Fruit fly (Drosophila melanogaster) whole organism, pupa: Measurements from ENCODE around the gene CG14391.

Experiments used
- CG10348 ChIP-seq: fragments of 200-800 bp; sonication (Bioruptor generic); IDR thresholded peaks from 2 replicates; pipeline ENCODE4 v1.3.6; 2022; ENCODE audit warnings: missing biosample characterization, missing genetic modification characterization
- CG13204 ChIP-seq: fragments of 200-800 bp; sonication (Bioruptor generic); optimal IDR thresholded peaks from 2 replicates; lab custom pipeline; 2018; ENCODE audit warnings: missing biosample characterization, mild to moderate bottlenecking, missing genetic modification characterization, moderate library complexity
- CG17806 ChIP-seq: fragments of 200-800 bp; sonication (Bioruptor generic); optimal IDR thresholded peaks from 2 replicates; lab custom pipeline; 2018; ENCODE audit warnings: missing biosample characterization, mild to moderate bottlenecking, missing genetic modification characterization, moderate library complexity
- CG34367 ChIP-seq: fragments of 200-800 bp; sonication (Bioruptor generic); optimal IDR thresholded peaks from 2 replicates; lab custom pipeline; 2018; ENCODE audit warnings: missing biosample characterization, mild to moderate bottlenecking, missing genetic modification characterization
- CG9948 ChIP-seq: fragments of 200-800 bp; sonication (Bioruptor generic); optimal IDR thresholded peaks from 2 replicates; lab custom pipeline; 2018; ENCODE audit warnings: missing biosample characterization, mild to moderate bottlenecking, missing genetic modification characterization, moderate library complexity
- EcR ChIP-seq: fragments of 200-800 bp; sonication (Bioruptor generic); optimal IDR thresholded peaks from 3 replicates; lab custom pipeline; 2019; ENCODE audit warnings: missing biosample characterization, missing genetic modification characterization, mild to moderate bottlenecking, moderate library complexity, missing genetic modification reagents
- fd96Ca ChIP-seq: fragments of 200-800 bp; sonication (Bioruptor generic); IDR thresholded peaks from 3 replicates; pipeline ENCODE4 v1.3.6; 2022; ENCODE audit warnings: missing biosample characterization, missing genetic modification characterization

DNA sequence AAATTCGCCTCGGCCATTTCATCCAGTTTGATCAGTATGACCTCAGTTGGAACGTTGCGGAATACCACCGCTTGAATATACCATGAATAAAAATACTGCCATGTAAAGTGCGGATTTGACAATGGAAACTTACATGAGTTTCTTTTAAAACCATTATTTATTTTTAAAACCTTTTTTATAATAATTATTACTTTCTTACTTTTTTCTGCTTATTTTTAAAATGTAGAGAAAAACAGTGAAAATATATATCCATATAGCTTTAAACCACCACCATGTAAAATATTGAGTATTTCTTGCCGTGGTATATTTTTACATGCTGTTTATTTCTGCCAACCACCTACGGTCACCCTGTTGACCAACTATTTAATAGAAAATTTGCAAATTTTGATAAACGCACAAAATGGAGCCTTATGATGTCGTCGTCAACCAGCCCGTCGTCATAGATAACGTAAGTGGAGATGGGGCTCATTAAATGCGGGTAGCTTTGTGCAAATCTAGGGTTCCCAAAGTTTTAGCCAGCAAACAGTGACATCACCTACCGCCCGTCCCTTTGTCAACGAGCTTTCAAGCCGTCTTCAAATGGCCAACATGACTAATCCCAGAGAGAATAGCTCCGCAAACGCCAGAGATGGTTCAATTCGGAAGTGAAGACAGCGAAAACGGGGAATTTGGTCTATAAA is 3.1 kb downstream of the CG14391 start, which contains the start of gene Arp1:
- TF ChIP-seq CG9948 (tag; lab: Kevin White, UChicago) (no peak), CG17806 (tag; lab: Kevin White, UChicago) (no peak), CG13204 (GFP tag; lab: Kevin White, UChicago) (no peak), fd96Ca (no peak), EcR (GFP tag; lab: Kevin White, UChicago) (no peak), CG10348 (no peak), CG34367 (tag; lab: Kevin White, UChicago) (no peak)
